Fruit fly (Drosophila melanogaster) whole organism, prepupa: ENCODE results near the gene Slbp.

Experiments used
- Blimp-1 ChIP-seq: fragments of 200-800 bp; sonication (Bioruptor generic); optimal IDR thresholded peaks from 3 replicates; lab custom pipeline; 2017; ENCODE audit warnings: missing biosample characterization, missing genetic modification characterization, mild to moderate bottlenecking, moderate library complexity, missing genetic modification reagents
- CG10669 ChIP-seq: fragments of 200-800 bp; sonication (Bioruptor generic); optimal IDR thresholded peaks from 3 replicates; lab custom pipeline; 2018; ENCODE audit warnings: missing biosample characterization, mild to moderate bottlenecking, missing genetic modification characterization, moderate library complexity
- CG11294 ChIP-seq: fragments of 200-800 bp; sonication (Bioruptor generic); IDR thresholded peaks from 2 replicates; pipeline ENCODE4 v1.3.6; 2022; ENCODE audit warnings: missing biosample characterization, missing genetic modification characterization
- CG11762 ChIP-seq: fragments of 200-800 bp; sonication (Bioruptor generic); optimal IDR thresholded peaks from 3 replicates; lab custom pipeline; 2016; ENCODE audit warnings: missing biosample characterization, missing genetic modification characterization; ENCODE audit not compliant: insufficient read depth
- CG11902 ChIP-seq: fragments of 200-800 bp; sonication (Bioruptor generic); optimal IDR thresholded peaks from 3 replicates; lab custom pipeline; 2016; ENCODE audit warnings: missing biosample characterization, missing genetic modification characterization
- CG1621 ChIP-seq: fragments of 200-800 bp; sonication (Bioruptor generic); optimal IDR thresholded peaks from 3 replicates; lab custom pipeline; 2018; ENCODE audit warnings: missing biosample characterization, mild to moderate bottlenecking, missing genetic modification characterization
- CG3032 ChIP-seq: fragments of 200-800 bp; optimal IDR thresholded peaks from 2 replicates; lab custom pipeline; 2019; ENCODE audit warnings: missing biosample characterization, mild to moderate bottlenecking, missing genetic modification characterization, moderate library complexity
- CG31627 ChIP-seq: fragments of 200-800 bp; sonication (Bioruptor generic); optimal IDR thresholded peaks from 3 replicates; lab custom pipeline; 2016; ENCODE audit warnings: missing biosample characterization, missing genetic modification characterization
- CG32006 ChIP-seq: fragments of 200-800 bp; sonication (Bioruptor generic); optimal IDR thresholded peaks from 3 replicates; lab custom pipeline; 2017; ENCODE audit warnings: missing biosample characterization, mild to moderate bottlenecking, missing genetic modification characterization
- CG4318 ChIP-seq: fragments of 200-800 bp; sonication (Bioruptor generic); optimal IDR thresholded peaks from 3 replicates; lab custom pipeline; 2017; ENCODE audit warnings: missing biosample characterization, mild to moderate bottlenecking, missing genetic modification characterization
- CG6276 ChIP-seq: fragments of 200-800 bp; sonication (Bioruptor generic); optimal IDR thresholded peaks from 2 replicates; lab custom pipeline; 2017; ENCODE audit warnings: missing biosample characterization, mild to moderate bottlenecking, missing genetic modification characterization
- CG6854 ChIP-seq: fragments of 200-800 bp; sonication (Bioruptor generic); optimal IDR thresholded peaks from 2 replicates; lab custom pipeline; 2017; ENCODE audit warnings: missing biosample characterization, mild to moderate bottlenecking, missing genetic modification characterization
- CG8319 ChIP-seq: fragments of 200-800 bp; sonication (Bioruptor generic); optimal IDR thresholded peaks from 3 replicates; lab custom pipeline; 2016; ENCODE audit warnings: missing biosample characterization, missing genetic modification characterization
- CG8632 ChIP-seq: fragments of 200-800 bp; sonication (Bioruptor generic); optimal IDR thresholded peaks from 3 replicates; lab custom pipeline; 2016; ENCODE audit warnings: missing biosample characterization, missing genetic modification characterization
- CG9139 ChIP-seq: fragments of 200-800 bp; sonication (Bioruptor generic); optimal IDR thresholded peaks from 3 replicates; lab custom pipeline; 2017; ENCODE audit warnings: missing biosample characterization, mild to moderate bottlenecking, missing genetic modification characterization
- Eip75B ChIP-seq: fragments of 200-800 bp; sonication (Bioruptor generic); optimal IDR thresholded peaks from 3 replicates; lab custom pipeline; 2016; ENCODE audit warnings: missing biosample characterization, missing genetic modification characterization
- Eip78C ChIP-seq: fragments of 200-800 bp; sonication (Bioruptor generic); peaks from one replicate; lab custom pipeline; 2016; ENCODE audit warnings: missing biosample characterization, missing genetic modification characterization
- Eip93F ChIP-seq: fragments of 200-800 bp; sonication (Bioruptor generic); optimal IDR thresholded peaks from 2 replicates; lab custom pipeline; 2016; ENCODE audit warnings: missing biosample characterization, mild to moderate bottlenecking, missing genetic modification characterization
- Ets21C ChIP-seq: fragments of 200-800 bp; sonication (Bioruptor generic); optimal IDR thresholded peaks from 3 replicates; lab custom pipeline; 2016; ENCODE audit warnings: missing biosample characterization, missing genetic modification characterization
- Gug ChIP-seq: fragments of 200-800 bp; sonication (Bioruptor generic); IDR thresholded peaks from 2 replicates; pipeline ENCODE4 v1.3.6; 2022; ENCODE audit warnings: missing biosample characterization, missing genetic modification characterization
- Hr38 ChIP-seq: sonication (Bioruptor generic); optimal IDR thresholded peaks from 2 replicates; lab custom pipeline; 2016; ENCODE audit warnings: missing biosample characterization, missing genetic modification characterization
- Hr39 ChIP-seq: fragments of 200-800 bp; sonication (Bioruptor generic); optimal IDR thresholded peaks from 2 replicates; lab custom pipeline; 2016; ENCODE audit warnings: missing biosample characterization, missing genetic modification characterization
- Hr4 ChIP-seq: fragments of 200-800 bp; sonication (Bioruptor generic); optimal IDR thresholded peaks from 3 replicates; lab custom pipeline; 2016; ENCODE audit warnings: missing biosample characterization, missing genetic modification characterization
- Lpt ChIP-seq: fragments of 200-800 bp; sonication (Bioruptor generic); optimal IDR thresholded peaks from 3 replicates; lab custom pipeline; 2016; ENCODE audit warnings: missing biosample characterization, missing genetic modification characterization
- Met ChIP-seq: fragments of 200-800 bp; sonication (Bioruptor generic); optimal IDR thresholded peaks from 3 replicates; lab custom pipeline; 2016; ENCODE audit warnings: missing biosample characterization, missing genetic modification characterization
- OdsH ChIP-seq: fragments of 200-800 bp; sonication (Bioruptor generic); optimal IDR thresholded peaks from 3 replicates; lab custom pipeline; 2016; ENCODE audit warnings: missing biosample characterization, missing genetic modification characterization
- Sox102F ChIP-seq: fragments of 200-800 bp; sonication (Bioruptor generic); optimal IDR thresholded peaks from 2 replicates; lab custom pipeline; 2016; ENCODE audit warnings: missing biosample characterization, mild to moderate bottlenecking, missing genetic modification characterization
- Sox14 ChIP-seq: fragments of 200-800 bp; sonication (Bioruptor generic); optimal IDR thresholded peaks from 3 replicates; lab custom pipeline; 2016; ENCODE audit warnings: missing biosample characterization, missing genetic modification characterization
- achi ChIP-seq: fragments of 200-800 bp; sonication (Bioruptor generic); optimal IDR thresholded peaks from 3 replicates; lab custom pipeline; 2016; ENCODE audit warnings: missing biosample characterization, missing genetic modification characterization
- acj6 ChIP-seq: fragments of 200-800 bp; sonication (Bioruptor generic); optimal IDR thresholded peaks from 3 replicates; lab custom pipeline; 2016; ENCODE audit warnings: missing biosample characterization, missing genetic modification characterization
- dac ChIP-seq: fragments of 200-800 bp; sonication (Bioruptor generic); optimal IDR thresholded peaks from 2 replicates; lab custom pipeline; 2017; ENCODE audit warnings: missing biosample characterization, mild to moderate bottlenecking, missing genetic modification characterization
- eg ChIP-seq: fragments of 200-800 bp; sonication (Bioruptor generic); IDR thresholded peaks from 3 replicates; pipeline ENCODE4 v1.3.6; 2022; ENCODE audit warnings: missing biosample characterization, missing genetic modification characterization
- fd59A ChIP-seq: fragments of 200-800 bp; sonication (Bioruptor generic); optimal IDR thresholded peaks from 2 replicates; lab custom pipeline; 2017; ENCODE audit warnings: missing biosample characterization, mild to moderate bottlenecking, missing genetic modification characterization, missing genetic modification reagents
- fd85E ChIP-seq: fragments of 200-800 bp; sonication (Bioruptor generic); optimal IDR thresholded peaks from 3 replicates; lab custom pipeline; 2016; ENCODE audit warnings: missing biosample characterization, missing genetic modification characterization
- fkh ChIP-seq: fragments of 200-800 bp; sonication (Bioruptor generic); optimal IDR thresholded peaks from 3 replicates; lab custom pipeline; 2017; ENCODE audit warnings: missing biosample characterization, mild to moderate bottlenecking, missing genetic modification characterization, moderate library complexity
- net ChIP-seq: fragments of 200-800 bp; sonication (Bioruptor generic); optimal IDR thresholded peaks from 3 replicates; lab custom pipeline; 2016; ENCODE audit warnings: missing biosample characterization, missing genetic modification characterization
- pdm3 ChIP-seq: fragments of 200-800 bp; sonication (Bioruptor generic); optimal IDR thresholded peaks from 3 replicates; lab custom pipeline; 2016; ENCODE audit warnings: missing biosample characterization, missing genetic modification characterization
- spab ChIP-seq: fragments of 200-800 bp; sonication (Bioruptor generic); optimal IDR thresholded peaks from 2 replicates; lab custom pipeline; 2017; ENCODE audit warnings: missing biosample characterization, mild to moderate bottlenecking, missing genetic modification characterization, missing genetic modification reagents
- svp ChIP-seq: fragments of 200-800 bp; sonication (Bioruptor generic); peaks from one replicate; lab custom pipeline; 2016; ENCODE audit warnings: missing biosample characterization, missing genetic modification characterization
- topi ChIP-seq: fragments of 200-800 bp; sonication (Bioruptor generic); optimal IDR thresholded peaks from 3 replicates; lab custom pipeline; 2016; ENCODE audit warnings: missing biosample characterization, missing genetic modification characterization
- vri ChIP-seq: fragments of 200-800 bp; sonication (Bioruptor generic); optimal IDR thresholded peaks from 3 replicates; lab custom pipeline; 2016; ENCODE audit warnings: missing biosample characterization, mild to moderate bottlenecking, missing genetic modification characterization

Gene Slbp

dm6 chr3R:29157418-29158398 lies 4.6 kb upstream of the Slbp start, which contains the start of gene rdog (continued):
- TF ChIP-seq Blimp-1 (GFP tag; lab: Kevin White, UChicago) (peak; percentile 64), spab (GFP tag; lab: Kevin White, UChicago) (peak; percentile 73), CG3032 (tag; lab: Kevin White, UChicago) (peak; percentile 59), CG11902 (peak; percentile 73), Hr4 (GFP tag; lab: Kevin White, UChicago) (peak; percentile 88), CG10669 (peak; percentile 78), CG8632 (peak; percentile 81), Hr39 (GFP tag; lab: Kevin White, UChicago) (peak; percentile 89), Gug (GFP tag; lab: Robert Waterston, UW) (peak; percentile 46), Lpt (peak; percentile 41), pdm3 (GFP tag; lab: Kevin White, UChicago) (peak; percentile 85), CG11762 (peak; percentile 74), Hr38 (no peak), svp (GFP tag; lab: Kevin White, UChicago) (peak; percentile 75), Sox102F (peak; percentile 90), fd59A (GFP tag; lab: Kevin White, UChicago) (peak; percentile 70), eg (GFP tag; lab: Robert Waterston, UW) (peak; percentile 55), CG4318 (GFP tag; lab: Kevin White, UChicago) (no peak), Eip75B (GFP tag; lab: Kevin White, UChicago) (peak; percentile 89), dac (GFP tag; lab: Kevin White, UChicago) (peak; percentile 56), net (peak; percentile 78), Sox14 (GFP tag; lab: Kevin White, UChicago) (peak; percentile 87), Eip93F (no peak), acj6 (GFP tag; lab: Kevin White, UChicago) (peak; percentile 88), Met (GFP tag; lab: Kevin White, UChicago) (peak; percentile 90), CG31627 (GFP tag; lab: Kevin White, UChicago) (peak; percentile 88), CG1621 (tag; lab: Kevin White, UChicago) (peak; percentile 82), CG6854 (GFP tag; lab: Kevin White, UChicago) (peak; percentile 78), OdsH (GFP tag; lab: Kevin White, UChicago) (peak; percentile 83), CG32006 (GFP tag; lab: Kevin White, UChicago) (peak; percentile 88), fkh (peak; percentile 40), fd85E (GFP tag; lab: Kevin White, UChicago) (no peak), achi (GFP tag; lab: Kevin White, UChicago) (peak; percentile 82), CG9139 (GFP tag; lab: Kevin White, UChicago) (no peak), Eip78C (peak; percentile 98), vri (GFP tag; lab: Kevin White, UChicago) (peak; percentile 74), CG8319 (GFP tag; lab: Kevin White, UChicago) (peak; percentile 86), CG6276 (GFP tag; lab: Kevin White, UChicago) (peak; percentile 67), Ets21C (GFP tag; lab: Kevin White, UChicago) (peak; percentile 78), CG11294 (GFP tag; lab: Robert Waterston, UW) (no peak), topi (peak; percentile 77)
- TF ChIP-seq, all 60 proteins: peak for 53
